Fruit fly (Drosophila melanogaster) whole organism, wandering third instar larva: ENCODE data around the gene Fit1.

Source experiments
- CG32264 ChIP-seq: fragments of 200-800 bp; sonication (Bioruptor generic); optimal IDR thresholded peaks from 2 replicates; lab custom pipeline; 2016; ENCODE audit warnings: missing biosample characterization, missing genetic modification characterization
- N ChIP-seq: fragments of >200 bp; optimal IDR thresholded peaks from 2 replicates; lab custom pipeline; 2018; ENCODE audit warnings: missing biosample characterization, missing external identifiers, missing genetic modification characterization
- ey ChIP-seq: fragments of 200-800 bp; sonication (Bioruptor generic); optimal IDR thresholded peaks from 2 replicates; lab custom pipeline; 2016; ENCODE audit warnings: missing biosample characterization, missing genetic modification characterization
- jim ChIP-seq: fragments of 175-275, 200-325 bp; sonication (Bioruptor generic); optimal IDR thresholded peaks from 2 replicates; lab custom pipeline; 2016; ENCODE audit warnings: missing biosample characterization, mild to moderate bottlenecking, missing genetic modification characterization
- psq ChIP-seq: fragments of 200-800 bp; sonication (Bioruptor generic); optimal IDR thresholded peaks from 3 replicates; lab custom pipeline; 2017; ENCODE audit warnings: missing biosample characterization, mild to moderate bottlenecking, missing genetic modification characterization, moderate library complexity
- sage ChIP-seq: fragments of 200-800 bp; sonication (Bioruptor generic); optimal IDR thresholded peaks from 2 replicates; lab custom pipeline; 2016; ENCODE audit warnings: missing biosample characterization, mild to moderate bottlenecking, missing genetic modification characterization
- sv ChIP-seq: fragments of 200-800 bp; sonication (Bioruptor generic); optimal IDR thresholded peaks from 3 replicates; lab custom pipeline; 2016; ENCODE audit warnings: missing biosample characterization, missing genetic modification characterization
- usp ChIP-seq: fragments of >200 bp; optimal IDR thresholded peaks from 2 replicates; lab custom pipeline; 2017; ENCODE audit warnings: missing biosample characterization, missing genetic modification characterization
- woc ChIP-seq: sonication (Bioruptor generic); optimal IDR thresholded peaks from 2 replicates; lab custom pipeline; 2016; ENCODE audit warnings: missing biosample characterization, mild to moderate bottlenecking, missing genetic modification characterization

dm6 chr3L:4096546-4096945 lies 6.8 kb upstream of the Fit1 start:
- TF ChIP-seq N (GFP tag; lab: Kevin White, UChicago) = no peak
- no peak for TF ChIP-seq sage (GFP tag; lab: Kevin White, UChicago)
- no peak for TF ChIP-seq psq (GFP tag; lab: Kevin White, UChicago)
- no peak for TF ChIP-seq jim (GFP tag; lab: Kevin White, UChicago)
- no peak for TF ChIP-seq woc (GFP tag; lab: Kevin White, UChicago)
- no peak for TF ChIP-seq sv
- TF ChIP-seq CG32264 (GFP tag; lab: Kevin White, UChicago) = no peak
- no peak for TF ChIP-seq usp (GFP tag; lab: Kevin White, UChicago)
- TF ChIP-seq ey (GFP tag; lab: Kevin White, UChicago) = no peak
